Fruit fly (Drosophila melanogaster): ENCODE data around the gene Skp2.

Gene Skp2

dm6 chr3R:4346636-4347035 is 9.2 kb upstream of the Skp2 start, which contains the start of gene hkb:
Gene hkb, minus strand, starts transcription at chr3R:4346646.
- TF ChIP-seq CG10669 (GFP tag; optimal IDR thresholded peaks at IDR 0.05) = no peak
- TF ChIP-seq Hr4 (GFP tag; optimal IDR thresholded peaks at IDR 0.05) = no peak
- no peak for TF ChIP-seq CG11762 (GFP tag; optimal IDR thresholded peaks at IDR 0.05; ENCODE audit: insufficient read depth)
- TF ChIP-seq Lpt (GFP tag; optimal IDR thresholded peaks at IDR 0.05) = no peak
- no peak for TF ChIP-seq Eip93F (GFP tag; optimal IDR thresholded peaks at IDR 0.05)
- no peak for TF ChIP-seq eg (GFP tag; IDR thresholded peaks at IDR 0.05)
- no peak for TF ChIP-seq Gug (GFP tag; IDR thresholded peaks at IDR 0.05)
- TF ChIP-seq Sox15 (GFP tag; optimal IDR thresholded peaks at IDR 0.05) = no peak
- no peak for TF ChIP-seq CG8119 (GFP tag; IDR thresholded peaks at IDR 0.05)
- no peak for TF ChIP-seq CG10631 (GFP tag; optimal IDR thresholded peaks at IDR 0.05)
- no peak for TF ChIP-seq fd59A (GFP tag; optimal IDR thresholded peaks at IDR 0.05)
- TF ChIP-seq Met (GFP tag; optimal IDR thresholded peaks at IDR 0.05) = no peak
- TF ChIP-seq acj6 (GFP tag; optimal IDR thresholded peaks at IDR 0.05) = no peak
- no peak for TF ChIP-seq Eip78C (GFP tag)
- no peak for TF ChIP-seq achi (GFP tag; optimal IDR thresholded peaks at IDR 0.05)
- TF ChIP-seq CG15336 (GFP tag; IDR thresholded peaks at IDR 0.05) = no peak
- no peak for TF ChIP-seq fd85E (GFP tag; optimal IDR thresholded peaks at IDR 0.05)
- no peak for TF ChIP-seq Ets96B (tag; optimal IDR thresholded peaks at IDR 0.05)

- TF ChIP-seq spab (GFP tag; optimal IDR thresholded peaks at IDR 0.05) (no peak), Eip75B (GFP tag; optimal IDR thresholded peaks at IDR 0.05) (no peak), CG6854 (GFP tag; optimal IDR thresholded peaks at IDR 0.05) (no peak), acj6 (GFP tag; optimal IDR thresholded peaks at IDR 0.05) (no peak)
Measured at dm6 chr3R:4341177-4341576, 3.7 kb upstream of the Skp2 start.

dm6 chr3R:4340174-4340573 is 2.7 kb upstream of the Skp2 start:
- TF ChIP-seq Blimp-1 (GFP tag; optimal IDR thresholded peaks at IDR 0.05) (no peak), Smox (GFP tag; optimal IDR thresholded peaks at IDR 0.05) (no peak), CG3032 (tag; optimal IDR thresholded peaks at IDR 0.05) (no peak), Hr39 (GFP tag; optimal IDR thresholded peaks at IDR 0.05) (no peak), fd85E (GFP tag; optimal IDR thresholded peaks at IDR 0.05) (no peak), ss (GFP tag; optimal IDR thresholded peaks at IDR 0.05) (no peak), CG4318 (GFP tag; optimal IDR thresholded peaks at IDR 0.05) (no peak), Hr4 (GFP tag; optimal IDR thresholded peaks at IDR 0.05) (no peak), CG34406 (GFP tag; optimal IDR thresholded peaks at IDR 0.05) (no peak), CG31627 (GFP tag; optimal IDR thresholded peaks at IDR 0.05) (no peak), Hr38 (GFP tag; optimal IDR thresholded peaks at IDR 0.05) (no peak), cyc (GFP tag; optimal IDR thresholded peaks at IDR 0.05) (no peak), Met (GFP tag; optimal IDR thresholded peaks at IDR 0.05) (no peak), CG3919 (GFP tag; optimal IDR thresholded peaks at IDR 0.05) (no peak)

- TF ChIP-seq Lpt (GFP tag; optimal IDR thresholded peaks at IDR 0.05) = no peak
- no peak for TF ChIP-seq Hr38 (GFP tag; optimal IDR thresholded peaks at IDR 0.05)
- TF ChIP-seq CG34406 (GFP tag; optimal IDR thresholded peaks at IDR 0.05) = no peak
- TF ChIP-seq dsx (GFP tag; optimal IDR thresholded peaks at IDR 0.05; ENCODE audit: poor library complexity, severe bottlenecking) = no peak
- TF ChIP-seq net (GFP tag; optimal IDR thresholded peaks at IDR 0.05) = no peak
- no peak for TF ChIP-seq CG6276 (GFP tag; optimal IDR thresholded peaks at IDR 0.05)
- TF ChIP-seq topi (GFP tag; optimal IDR thresholded peaks at IDR 0.05) = no peak
- no peak for TF ChIP-seq cyc (GFP tag; optimal IDR thresholded peaks at IDR 0.05)
- TF ChIP-seq CG11294 (GFP tag; IDR thresholded peaks at IDR 0.05) = no peak
Measured at dm6 chr3R:4334798-4335197, 2.7 kb downstream of the Skp2 start, which contains the start of gene CG14645. Gene CG14645, plus strand, starts transcription at chr3R:4335098.

Measured in whole organism, prepupa.